Worm (Caenorhabditis elegans) whole organism, L4 larva: ENCODE measurements around the gene lpl-1.

Experiments used
- D1046.2 ChIP-seq: fragments of 200-800 bp; sonication (Bioruptor generic); IDR thresholded peaks from 2 replicates; pipeline ENCODE4 v1.3.6; 2022; ENCODE audit warnings: missing genetic modification characterization, missing compliant biosample characterization
- F44E2.7 ChIP-seq: fragments of 200-800 bp; sonication (Bioruptor generic); IDR thresholded peaks from 2 replicates; pipeline ENCODE4 v2.1.2; 2022; ENCODE audit warnings: missing genetic modification characterization, missing compliant biosample characterization
- F49E8.2 ChIP-seq: sonication (generic microtip); optimal IDR thresholded peaks from 2 replicates; lab custom pipeline; 2016; ENCODE audit warnings: missing compliant biosample characterization, mild to moderate bottlenecking, missing genetic modification characterization, borderline replicate concordance
- R02D3.7 ChIP-seq: fragments of 150-350 bp; sonication (generic microtip); optimal IDR thresholded peaks from 3 replicates; lab custom pipeline; 2014; ENCODE audit warnings: missing biosample characterization, missing genetic modification characterization
- T20F7.1 ChIP-seq: fragments of 200-800 bp; sonication (Bioruptor generic); optimal IDR thresholded peaks from 2 replicates; lab custom pipeline; 2018; ENCODE audit warnings: mild to moderate bottlenecking, missing genetic modification characterization, missing compliant biosample characterization
- T26A8.4 ChIP-seq: fragments of 200-800 bp; sonication (Bioruptor generic); IDR thresholded peaks from 2 replicates; pipeline ENCODE4 v1.3.6; 2022; ENCODE audit warnings: missing genetic modification characterization, missing compliant biosample characterization
- ZK546.5 ChIP-seq, 2 experiments: sonication (generic microtip); optimal IDR thresholded peaks; 2 replicates each; lab custom pipeline; 2017; ENCODE audit warnings: missing biosample characterization in 2 of 2, missing genetic modification characterization in 2 of 2
- aha-1 ChIP-seq: fragments of 150-350 bp; peaks from one replicate; lab custom pipeline; 2014; ENCODE audit warnings: missing biosample characterization, missing genetic modification characterization
- arid-1 ChIP-seq: fragments of 200-800 bp; sonication (Bioruptor generic); conservative IDR thresholded peaks from 2 replicates; pipeline ENCODE4 v1.3.6; 2022; ENCODE audit warnings: missing genetic modification reagents, missing genetic modification characterization, missing compliant biosample characterization
- ceh-20 ChIP-seq: fragments of 200-800 bp; sonication (Bioruptor generic); IDR thresholded peaks from 2 replicates; pipeline ENCODE4 v1.3.6; 2022; ENCODE audit warnings: missing genetic modification reagents, missing genetic modification characterization, missing compliant biosample characterization
- ceh-28 ChIP-seq: fragments of 150-350 bp; optimal IDR thresholded peaks from 2 replicates; lab custom pipeline; 2014; ENCODE audit warnings: missing biosample characterization, missing genetic modification reagents, missing genetic modification characterization
- ctbp-1 ChIP-seq: fragments of 200-800 bp; sonication (Bioruptor generic); IDR thresholded peaks from 2 replicates; pipeline ENCODE4 v1.3.6; 2022; ENCODE audit warnings: missing genetic modification reagents, missing genetic modification characterization, missing compliant biosample characterization
- daf-19 ChIP-seq: fragments of 200-800 bp; sonication (Bioruptor generic); conservative IDR thresholded peaks from 2 replicates; pipeline ENCODE4 v1.3.6; 2022; ENCODE audit warnings: missing genetic modification characterization, missing compliant biosample characterization
- dmd-8 ChIP-seq: fragments of 200-800 bp; sonication (Bioruptor generic); IDR thresholded peaks from 2 replicates; pipeline ENCODE4 v1.3.6; 2022; ENCODE audit warnings: missing genetic modification characterization, missing compliant biosample characterization
- dmd-9 ChIP-seq: fragments of 200-800 bp; sonication (Bioruptor generic); IDR thresholded peaks from 2 replicates; pipeline ENCODE4 v1.3.6; 2022; ENCODE audit warnings: missing genetic modification reagents, missing genetic modification characterization, missing compliant biosample characterization
- dpl-1 ChIP-seq: fragments of 150-350 bp; optimal IDR thresholded peaks from 2 replicates; lab custom pipeline; 2014; ENCODE audit warnings: missing biosample characterization, missing genetic modification reagents, missing genetic modification characterization
- duxl-1 ChIP-seq: sonication (generic microtip); optimal IDR thresholded peaks from 2 replicates; lab custom pipeline; 2016; ENCODE audit warnings: mild to moderate bottlenecking, missing genetic modification characterization, moderate library complexity, missing compliant biosample characterization; ENCODE audit not compliant: poor library complexity
- egl-43 ChIP-seq: fragments of 200-800 bp; sonication (Bioruptor generic); IDR thresholded peaks from 2 replicates; pipeline ENCODE4 v1.3.6; 2022; ENCODE audit warnings: missing genetic modification reagents, missing genetic modification characterization, missing compliant biosample characterization
- fkh-10 ChIP-seq: fragments of 150-350 bp; optimal IDR thresholded peaks from 2 replicates; lab custom pipeline; 2014; ENCODE audit warnings: missing biosample characterization, missing genetic modification reagents, missing genetic modification characterization
- hif-1 ChIP-seq, 2 experiments: sonication (generic microtip); optimal IDR thresholded peaks; 2 replicates each; lab custom pipeline; 2016 to 2017; ENCODE audit warnings: missing compliant biosample characterization in 2 of 2, missing genetic modification characterization in 2 of 2, missing genetic modification reagents in 2 of 2, missing genotype in 2 of 2, mild to moderate bottlenecking in 1 of 2
- hlh-30 ChIP-seq: sonication (generic microtip); optimal IDR thresholded peaks from 2 replicates; lab custom pipeline; 2017; ENCODE audit warnings: antibody characterized with exemption, mild to moderate bottlenecking, missing genetic modification characterization, missing compliant biosample characterization; ENCODE audit not compliant: insufficient read depth
- hmg-1.1 ChIP-seq: fragments of 200-800 bp; sonication (Bioruptor generic); IDR thresholded peaks from 2 replicates; pipeline ENCODE4 v1.3.6; 2022; ENCODE audit warnings: missing genetic modification reagents, missing genetic modification characterization, missing compliant biosample characterization
- lim-7 ChIP-seq: fragments of 200-800 bp; sonication (Bioruptor generic); IDR thresholded peaks from 2 replicates; pipeline ENCODE4 v1.3.6; 2022; ENCODE audit warnings: missing genetic modification characterization, missing compliant biosample characterization
- lin-38 ChIP-seq: fragments of 200-800 bp; sonication (Bioruptor generic); IDR thresholded peaks from 2 replicates; pipeline ENCODE4 v1.3.6; 2022; ENCODE audit warnings: missing genetic modification reagents, missing genetic modification characterization, missing compliant biosample characterization
- lir-3 ChIP-seq: sonication (generic microtip); optimal IDR thresholded peaks from 2 replicates; lab custom pipeline; 2016; ENCODE audit warnings: mild to moderate bottlenecking, missing genetic modification characterization, missing compliant biosample characterization
- mdl-1 ChIP-seq, 2 experiments: fragments of 150-350 bp in 1 of 2; sonication (generic microtip) in 1 of 2; optimal IDR thresholded peaks; 2 replicates each; lab custom pipeline; 2014 to 2017; ENCODE audit warnings: missing biosample characterization in 2 of 2, missing genetic modification characterization in 2 of 2
- mdt-29 ChIP-seq: fragments of 200-800 bp; sonication (Bioruptor generic); IDR thresholded peaks from 2 replicates; pipeline ENCODE4 v1.3.6; 2022; ENCODE audit warnings: missing genetic modification reagents, missing genetic modification characterization, missing compliant biosample characterization
- mep-1 ChIP-seq: fragments of 150-350 bp; sonication (generic microtip); optimal IDR thresholded peaks from 3 replicates; lab custom pipeline; 2014; ENCODE audit warnings: missing biosample characterization, missing genetic modification characterization
- mes-2 ChIP-seq: sonication (generic microtip); optimal IDR thresholded peaks from 2 replicates; lab custom pipeline; 2016; ENCODE audit warnings: missing genotype, mild to moderate bottlenecking, missing genetic modification characterization, missing compliant biosample characterization; ENCODE audit not compliant: poor library complexity, severe bottlenecking
- mxl-3 ChIP-seq: fragments of 200-800 bp; sonication (Bioruptor generic); optimal IDR thresholded peaks from 2 replicates; lab custom pipeline; 2018; ENCODE audit warnings: mild to moderate bottlenecking, missing genetic modification characterization, missing compliant biosample characterization
- nhr-237 ChIP-seq: sonication (generic microtip); optimal IDR thresholded peaks from 2 replicates; lab custom pipeline; 2017; ENCODE audit warnings: missing biosample characterization, missing genetic modification characterization
- nhr-25 ChIP-seq: sonication (generic microtip); optimal IDR thresholded peaks from 2 replicates; lab custom pipeline; 2017; ENCODE audit warnings: missing genetic modification characterization, mild to moderate bottlenecking, missing compliant biosample characterization, antibody characterized with exemption, moderate library complexity, borderline replicate concordance; ENCODE audit not compliant: insufficient read depth
- nhr-28 ChIP-seq: fragments of 150-350 bp; optimal IDR thresholded peaks from 2 replicates; lab custom pipeline; 2014; ENCODE audit warnings: missing biosample characterization, missing genetic modification characterization
- nhr-41 ChIP-seq: fragments of 200-800 bp; sonication (Bioruptor generic); IDR thresholded peaks from 2 replicates; pipeline ENCODE4 v1.3.6; 2022; ENCODE audit warnings: missing genetic modification reagents, missing genetic modification characterization, missing compliant biosample characterization
- nhr-42 ChIP-seq: fragments of 200-800 bp; sonication (Bioruptor generic); IDR thresholded peaks from 2 replicates; pipeline ENCODE4 v1.3.6; 2022; ENCODE audit warnings: missing genetic modification characterization, missing compliant biosample characterization
- nhr-76 ChIP-seq: fragments of 150-350 bp; optimal IDR thresholded peaks from 2 replicates; lab custom pipeline; 2014; ENCODE audit warnings: missing biosample characterization, missing genetic modification characterization
- nhr-77 ChIP-seq: fragments of 150-350 bp; optimal IDR thresholded peaks from 2 replicates; lab custom pipeline; 2014; ENCODE audit warnings: missing biosample characterization, missing genetic modification characterization
- pha-4 ChIP-seq, 2 experiments: fragments of 150-350 bp in 1 of 2; fragments of 200-800 bp in 1 of 2; sonication (Bioruptor generic) in 1 of 2; IDR thresholded peaks in 1 of 2; optimal IDR thresholded peaks in 1 of 2; 2 replicates each; pipeline versions ENCODE4 v1.3.6 to Lab custom; 2014 to 2022; ENCODE audit warnings: missing genetic modification characterization in 2 of 2, missing genetic modification reagents in 2 of 2, missing biosample characterization in 1 of 2, missing compliant biosample characterization in 1 of 2
- php-3 ChIP-seq: fragments of 200-800 bp; sonication (Bioruptor generic); IDR thresholded peaks from 2 replicates; pipeline ENCODE4 v1.3.6; 2022; ENCODE audit warnings: missing genetic modification reagents, missing genetic modification characterization, missing compliant biosample characterization
- saeg-2 ChIP-seq: fragments of 200-800 bp; sonication (Bioruptor generic); IDR thresholded peaks from 2 replicates; pipeline ENCODE4 v1.3.6; 2022; ENCODE audit warnings: missing genetic modification reagents, missing genetic modification characterization, missing compliant biosample characterization
- sdz-12 ChIP-seq: fragments of 200-800 bp; sonication (Bioruptor generic); optimal IDR thresholded peaks from 2 replicates; lab custom pipeline; 2018; ENCODE audit warnings: mild to moderate bottlenecking, missing genetic modification characterization, missing compliant biosample characterization
- set-16 ChIP-seq: fragments of 200-800 bp; sonication (Bioruptor generic); IDR thresholded peaks from 2 replicates; pipeline ENCODE4 v1.3.6; 2022; ENCODE audit warnings: missing genetic modification reagents, missing genetic modification characterization, missing compliant biosample characterization
- snpc-1.2 ChIP-seq: fragments of 200-800 bp; sonication (Bioruptor generic); IDR thresholded peaks from 2 replicates; pipeline ENCODE4 v1.3.6; 2022; ENCODE audit warnings: missing genetic modification reagents, missing genetic modification characterization, missing compliant biosample characterization
- snpc-4 ChIP-seq: fragments of 150-350 bp; optimal IDR thresholded peaks from 2 replicates; lab custom pipeline; 2014; ENCODE audit warnings: missing biosample characterization, missing genetic modification characterization
- spr-1 ChIP-seq: sonication (generic microtip); optimal IDR thresholded peaks from 2 replicates; lab custom pipeline; 2016; ENCODE audit warnings: mild to moderate bottlenecking, missing genetic modification characterization, missing compliant biosample characterization
- spr-3 ChIP-seq: fragments of 200-800 bp; sonication (Bioruptor generic); optimal IDR thresholded peaks from 2 replicates; lab custom pipeline; 2018; ENCODE audit warnings: mild to moderate bottlenecking, missing genetic modification characterization, missing compliant biosample characterization
- unc-130 ChIP-seq: sonication (generic microtip); optimal IDR thresholded peaks from 2 replicates; lab custom pipeline; 2016; ENCODE audit warnings: missing genetic modification reagents, missing genetic modification characterization, missing compliant biosample characterization
- zfp-2 ChIP-seq: sonication (generic microtip); optimal IDR thresholded peaks from 2 replicates; lab custom pipeline; 2016; ENCODE audit warnings: mild to moderate bottlenecking, missing genetic modification characterization, missing compliant biosample characterization
- zfp-3 ChIP-seq: fragments of 200-800 bp; sonication (Bioruptor generic); conservative IDR thresholded peaks from 2 replicates; pipeline ENCODE4 v1.3.6; 2022; ENCODE audit warnings: missing genetic modification reagents, missing genetic modification characterization, missing compliant biosample characterization
- zip-11 ChIP-seq: fragments of 200-800 bp; sonication (Bioruptor generic); IDR thresholded peaks from 2 replicates; pipeline ENCODE4 v1.3.6; 2022; ENCODE audit warnings: missing genetic modification characterization, missing compliant biosample characterization
- ztf-7 ChIP-seq: fragments of 150-350 bp; optimal IDR thresholded peaks from 2 replicates; lab custom pipeline; 2014; ENCODE audit warnings: missing biosample characterization, missing genetic modification characterization

lpl-1 gene

ce11 chrIV:9121545-9121944, 27.7 kb upstream of the lpl-1 start (continued):
- TF ChIP-seq zfp-2 (tag; lab: Kevin White, UChicago): no peak
- TF ChIP-seq unc-130 (GFP tag; lab: Kevin White, UChicago): no peak
- no peak for TF ChIP-seq nhr-42 (GFP tag; lab: Robert Waterston, UW)
- no peak for TF ChIP-seq saeg-2
- TF ChIP-seq mdt-29 (GFP tag; lab: Robert Waterston, UW): no peak
- peak; percentile 62 to 84 for TF ChIP-seq mdl-1 (tag; optimal IDR thresholded peaks at IDR 0.05; lab: Kevin White, UChicago)
- no peak for TF ChIP-seq T26A8.4 (GFP tag; lab: Robert Waterston, UW)
- peak; percentile 67 for TF ChIP-seq mxl-3 (GFP tag; lab: Kevin White, UChicago)
- TF ChIP-seq F44E2.7 (GFP tag; lab: Robert Waterston, UW): no peak
- TF ChIP-seq dmd-8 (GFP tag; lab: Robert Waterston, UW): no peak
- no peak for TF ChIP-seq nhr-77 (tag; lab: Kevin White, UChicago)
- TF ChIP-seq lir-3: no peak
- no peak for TF ChIP-seq snpc-1.2 (GFP tag; lab: Robert Waterston, UW)
- no peak for TF ChIP-seq lim-7 (GFP tag; lab: Robert Waterston, UW)
- TF ChIP-seq hmg-1.1 (GFP tag; lab: Robert Waterston, UW): 0 out of 2 replicates have a peak, but pooled peaks have one; percentile 41
- TF ChIP-seq mep-1: peak; percentile 58
- TF ChIP-seq ZK546.5 (tag; optimal IDR thresholded peaks at IDR 0.05; lab: Kevin White, UChicago): no peak
- no peak for TF ChIP-seq sdz-12 (GFP tag; lab: Kevin White, UChicago)
- no peak for TF ChIP-seq egl-43
- TF ChIP-seq arid-1: no peak
- no peak for TF ChIP-seq ceh-28
- TF ChIP-seq lin-38 (GFP tag; lab: Robert Waterston, UW): no peak
- no peak for TF ChIP-seq D1046.2
- TF ChIP-seq ceh-20: no peak
- TF ChIP-seq R02D3.7 (tag; lab: Kevin White, UChicago): no peak
- TF ChIP-seq snpc-4 (tag; lab: Kevin White, UChicago): no peak
- TF ChIP-seq ctbp-1 (GFP tag; lab: Robert Waterston, UW): no peak
- no peak for TF ChIP-seq nhr-41
- TF ChIP-seq nhr-76 (tag; lab: Kevin White, UChicago): no peak
- TF ChIP-seq ztf-7: no peak
- no peak for TF ChIP-seq spr-3 (GFP tag; lab: Kevin White, UChicago)
- TF ChIP-seq php-3 (GFP tag; lab: Robert Waterston, UW): no peak
- TF ChIP-seq mes-2 (tag; lab: Kevin White, UChicago): no peak
- TF ChIP-seq fkh-10 (GFP tag; lab: Kevin White, UChicago): no peak
- no peak for TF ChIP-seq set-16
- no peak for TF ChIP-seq pha-4 (GFP tag; IDR thresholded peaks at IDR 0.05; lab: Robert Waterston, UW)
- TF ChIP-seq pha-4 (tag; optimal IDR thresholded peaks at IDR 0.05; lab: Kevin White, UChicago): no peak
- peak in 1 of 2 experiments; percentile 23 for TF ChIP-seq hif-1 (tag; optimal IDR thresholded peaks at IDR 0.05; lab: Kevin White, UChicago)
- TF ChIP-seq aha-1 (tag; lab: Kevin White, UChicago): peak; percentile 81
- TF ChIP-seq F49E8.2 (tag; lab: Kevin White, UChicago): no peak
- TF ChIP-seq hlh-30: peak; percentile 72
- no peak for TF ChIP-seq T20F7.1 (GFP tag; lab: Kevin White, UChicago)
- no peak for TF ChIP-seq zip-11 (GFP tag; lab: Robert Waterston, UW)
- TF ChIP-seq zfp-3: no peak
- TF ChIP-seq nhr-237 (tag; lab: Kevin White, UChicago): no peak
- no peak for TF ChIP-seq duxl-1 (tag; lab: Kevin White, UChicago)
- TF ChIP-seq nhr-28 (tag; lab: Kevin White, UChicago): peak; percentile 74
- TF ChIP-seq spr-1 (tag; lab: Kevin White, UChicago): no peak
- TF ChIP-seq nhr-25 (tag; lab: Kevin White, UChicago): peak; percentile 51
- no peak for TF ChIP-seq daf-19
- TF ChIP-seq dpl-1 (GFP tag; lab: Kevin White, UChicago): no peak
- no peak for TF ChIP-seq dmd-9 (GFP tag; lab: Robert Waterston, UW)
